Fruit fly (Drosophila melanogaster) S2 (cell line): ENCODE data around the gene MSAmiP.

Experiments
- CG8478 ChIP-seq: fragments of >200 bp; optimal IDR thresholded peaks from 2 replicates; lab custom pipeline; 2018
- CTCF ChIP-seq, 2 experiments: fragments of >200 bp; optimal IDR thresholded peaks; 2 replicates each; lab custom pipeline; 2018

The MSAmiP gene

DNA sequence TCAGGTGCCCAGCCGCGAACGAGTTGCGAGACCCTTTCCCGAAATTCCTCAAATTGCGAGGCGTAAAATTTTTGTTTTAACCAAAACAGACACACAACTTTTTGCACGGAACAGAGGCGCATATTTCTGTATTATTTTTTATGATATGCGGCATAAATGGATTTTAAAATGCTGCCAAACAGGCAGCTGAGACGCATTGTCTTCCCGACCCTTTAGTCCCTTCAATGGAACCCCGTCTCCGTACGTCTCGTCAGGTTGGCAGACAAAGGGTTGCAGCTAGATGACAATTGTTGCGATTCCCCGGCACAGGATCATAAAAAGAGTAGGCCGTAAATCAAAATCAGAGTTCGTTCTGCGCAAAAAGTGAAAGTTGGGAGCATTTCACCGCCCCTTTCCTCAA lies 31.1 kb downstream of the MSAmiP start:
- TF ChIP-seq CG8478 (lab: Kevin White, UChicago): no peak
- no peak for TF ChIP-seq CTCF (optimal IDR thresholded peaks at IDR 0.05; lab: Kevin White, UChicago)

DNA sequence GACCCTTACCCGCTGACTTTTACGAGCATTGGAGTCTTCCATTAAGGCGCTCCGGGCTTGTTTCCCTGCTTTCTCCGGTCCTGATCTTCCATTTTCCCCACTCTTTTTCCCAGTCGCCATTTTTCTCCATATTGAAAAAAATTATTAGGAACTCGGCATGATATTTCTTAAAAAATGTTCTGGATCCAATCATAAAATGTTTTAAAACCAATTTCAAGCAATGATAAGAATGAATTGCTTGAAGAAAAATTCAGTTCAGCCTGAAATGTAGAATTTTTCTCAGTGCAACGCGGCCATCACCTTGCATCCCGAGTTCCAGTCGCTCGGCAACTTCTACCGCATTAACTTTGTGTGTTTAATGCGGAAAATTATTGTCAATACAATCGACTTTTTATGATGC lies 34.9 kb downstream of the MSAmiP start:
- TF ChIP-seq CTCF (optimal IDR thresholded peaks at IDR 0.05; lab: Kevin White, UChicago): no peak
- TF ChIP-seq CG8478 (lab: Kevin White, UChicago): no peak

DNA sequence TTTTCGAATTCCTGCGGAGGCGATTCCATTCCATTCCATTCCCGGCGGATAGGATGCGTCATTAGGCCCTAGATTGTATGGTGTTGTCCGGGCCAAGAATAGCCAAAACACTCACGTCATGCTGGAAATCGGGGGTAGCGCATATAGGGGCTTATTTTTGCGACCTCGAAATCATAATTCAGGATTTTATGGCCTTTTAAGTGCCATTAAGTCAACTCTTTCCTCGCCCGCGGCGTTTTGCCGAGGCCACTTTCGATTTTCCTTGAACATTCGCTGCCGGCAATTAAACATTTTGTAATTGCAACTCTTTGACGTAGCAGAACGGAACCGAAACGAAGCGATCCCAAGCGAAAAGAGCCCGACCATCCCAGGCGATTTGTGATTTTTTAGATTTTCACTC lies 36.4 kb downstream of the MSAmiP start:
- TF ChIP-seq CG8478 (lab: Kevin White, UChicago) (no peak), CTCF (optimal IDR thresholded peaks at IDR 0.05; lab: Kevin White, UChicago) (no peak)

DNA sequence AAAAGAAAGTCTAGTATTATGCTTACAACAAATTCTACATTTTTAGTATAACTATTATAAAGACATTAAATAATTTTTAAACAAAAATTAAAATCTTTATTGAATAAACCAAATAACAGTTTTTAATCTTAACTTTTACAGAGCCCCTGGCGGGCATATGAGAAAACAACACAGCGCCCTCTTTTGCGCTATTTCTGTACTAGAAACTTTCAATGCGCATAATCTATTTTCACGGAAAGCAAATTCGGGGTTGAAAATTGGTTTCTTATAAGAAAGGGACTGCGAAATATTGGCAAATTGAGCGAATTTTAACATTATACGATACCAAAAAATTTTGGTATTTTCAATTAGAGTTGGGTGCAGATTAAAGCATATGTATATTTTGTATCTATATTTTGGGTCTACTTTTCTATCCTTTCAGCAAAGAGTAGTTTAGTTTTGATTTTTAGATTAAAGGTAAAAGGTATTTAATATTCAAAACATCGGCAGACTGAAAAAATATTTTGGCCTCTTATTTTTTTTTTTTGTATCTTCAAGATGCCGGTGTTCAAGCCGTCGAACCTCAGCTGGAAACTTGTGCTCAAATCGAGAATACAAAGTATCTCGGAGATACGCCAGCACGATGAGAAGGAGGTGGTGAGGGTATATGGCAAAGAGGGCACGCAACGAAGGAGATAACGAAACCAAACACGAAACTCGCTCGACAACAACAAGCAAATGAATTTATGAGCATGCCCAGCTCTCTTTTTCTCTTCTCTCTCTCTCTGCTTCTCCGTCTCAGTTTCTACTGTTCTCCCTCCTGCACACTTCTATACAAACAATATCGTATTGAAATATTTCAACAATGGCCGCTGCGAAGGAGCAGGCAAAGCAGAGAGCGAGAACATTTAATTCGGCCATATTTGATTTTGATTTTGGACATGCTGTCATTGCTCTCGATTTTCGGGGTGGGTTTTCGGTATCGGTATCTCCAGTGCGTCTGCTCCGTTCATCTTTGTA lies 38.8 kb downstream of the MSAmiP start:
- TF ChIP-seq CG8478 (lab: Kevin White, UChicago): no peak
- peak; percentile 80 to 93 for TF ChIP-seq CTCF (optimal IDR thresholded peaks at IDR 0.05; lab: Kevin White, UChicago)

DNA sequence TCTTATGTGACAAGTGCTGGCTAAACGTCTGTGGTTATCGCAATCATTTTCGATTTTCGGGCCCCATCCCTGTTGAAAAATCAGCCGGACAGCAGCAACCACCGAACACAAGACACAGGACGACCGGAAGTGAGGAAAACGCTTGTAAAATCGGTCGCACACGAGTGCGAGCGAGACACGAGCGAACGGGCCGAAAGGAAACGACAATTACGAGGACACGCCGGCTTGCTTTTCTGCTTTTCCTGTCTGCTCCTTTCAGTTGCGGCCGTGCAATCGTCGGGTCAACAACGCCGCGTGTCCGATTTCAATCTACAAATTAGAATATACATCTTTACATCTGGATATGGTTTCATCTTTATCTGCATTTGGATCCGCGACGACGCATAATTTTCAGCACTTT lies 40.2 kb downstream of the MSAmiP start:
- TF ChIP-seq CTCF (optimal IDR thresholded peaks at IDR 0.05; lab: Kevin White, UChicago) (peak in 1 of 2 experiments; percentile 21), CG8478 (lab: Kevin White, UChicago) (no peak)

DNA sequence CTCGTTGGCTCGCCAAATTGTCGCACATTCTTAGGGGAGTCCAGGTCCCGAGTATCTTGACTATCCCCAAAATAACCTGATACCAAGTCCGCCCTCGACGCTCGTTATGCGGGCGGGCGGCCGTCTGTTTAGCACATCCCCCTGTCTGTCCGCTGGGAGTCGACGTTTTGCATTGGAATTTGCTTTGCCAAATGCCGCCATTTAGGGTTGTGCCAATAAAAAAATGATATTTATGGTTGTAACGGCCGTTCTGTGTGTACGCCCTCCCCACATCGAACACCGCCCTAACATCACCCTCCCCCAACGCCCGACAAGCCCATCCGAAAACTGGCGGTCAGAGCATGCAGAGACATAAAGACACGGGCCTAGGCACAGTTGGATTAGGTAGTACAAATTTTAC lies 41.6 kb downstream of the MSAmiP start:
- TF ChIP-seq CTCF (optimal IDR thresholded peaks at IDR 0.05; lab: Kevin White, UChicago) (no peak), CG8478 (lab: Kevin White, UChicago) (no peak)

DNA sequence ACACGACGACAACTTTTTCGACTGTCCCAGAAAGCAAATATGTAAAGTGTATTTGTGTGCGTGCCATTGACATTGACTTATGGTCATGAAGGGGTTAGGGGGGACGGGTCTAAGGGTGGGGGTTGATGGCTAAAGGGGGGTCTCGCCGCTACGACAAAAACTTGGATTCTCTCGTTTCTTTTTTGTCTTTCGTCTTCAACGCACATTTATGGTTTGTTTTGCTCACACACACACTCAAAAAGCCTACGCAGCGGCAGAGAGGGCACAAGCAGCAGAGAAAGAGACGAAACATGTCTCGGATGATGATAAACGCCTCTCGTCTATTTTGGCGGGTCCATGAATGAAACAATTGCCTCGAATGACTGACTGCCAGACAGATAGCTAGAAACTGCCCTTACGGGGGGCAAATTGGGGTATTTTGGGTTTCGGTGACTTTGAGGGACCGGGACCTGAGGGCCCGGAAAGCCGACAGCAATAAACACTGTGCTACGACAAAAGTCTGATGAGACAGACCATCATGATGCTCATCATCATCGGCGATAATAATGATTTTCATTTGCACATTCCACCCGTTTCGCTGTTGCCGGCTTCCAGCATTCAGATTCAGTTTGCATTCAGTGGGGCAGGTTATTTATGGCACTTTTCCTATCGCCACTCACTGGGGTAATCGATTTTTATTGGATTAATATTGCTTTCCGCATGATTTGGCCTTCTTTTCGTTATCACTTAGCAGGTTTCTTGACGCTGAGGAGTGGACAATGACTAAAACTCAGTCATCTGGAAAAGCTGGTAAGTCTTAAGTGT lies 45.2 kb downstream of the MSAmiP start:
- no peak for TF ChIP-seq CTCF (optimal IDR thresholded peaks at IDR 0.05; lab: Kevin White, UChicago)
- no peak for TF ChIP-seq CG8478 (lab: Kevin White, UChicago)

DNA sequence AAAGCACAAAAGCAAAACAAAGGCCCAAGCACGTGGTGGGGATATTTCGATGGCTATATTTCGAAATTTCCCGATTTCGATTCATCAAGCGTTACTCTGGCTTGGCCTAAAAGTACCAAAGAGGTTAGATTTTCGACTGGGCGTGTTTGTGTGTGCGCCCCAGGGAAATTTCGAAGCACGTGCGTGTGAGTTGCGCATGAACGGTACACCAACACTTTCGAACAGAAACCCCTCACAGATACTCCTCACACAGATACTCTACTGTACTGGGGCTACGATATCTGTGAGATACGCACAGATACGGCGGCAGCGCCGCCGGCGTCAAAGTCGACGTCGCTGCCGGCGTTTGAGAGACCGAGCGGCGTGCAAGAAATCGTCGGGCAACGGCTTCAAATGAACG lies 46.3 kb downstream of the MSAmiP start:
- TF ChIP-seq CG8478 (lab: Kevin White, UChicago): no peak
- peak; percentile 8 to 12 for TF ChIP-seq CTCF (optimal IDR thresholded peaks at IDR 0.05; lab: Kevin White, UChicago)

DNA sequence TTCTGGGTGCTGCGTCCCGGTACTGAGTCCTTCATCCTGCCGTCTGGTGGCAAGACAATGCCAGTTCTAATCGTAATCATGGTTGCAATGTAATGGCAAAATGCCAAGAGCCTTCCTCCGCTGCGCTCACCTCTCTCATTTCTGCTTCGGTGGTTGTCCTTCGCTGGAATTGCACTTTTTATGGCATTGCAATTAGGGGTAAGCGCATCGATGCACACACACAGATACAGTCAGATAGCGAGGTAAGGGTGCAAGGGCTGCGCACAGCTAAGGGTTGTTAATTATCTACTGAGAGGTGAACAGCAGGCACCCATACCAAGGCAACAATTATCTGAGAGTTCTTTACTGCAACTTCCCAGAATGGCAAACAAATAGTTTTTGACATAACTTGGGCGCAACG lies 47.4 kb downstream of the MSAmiP start:
- TF ChIP-seq CTCF (optimal IDR thresholded peaks at IDR 0.05; lab: Kevin White, UChicago): no peak
- TF ChIP-seq CG8478 (lab: Kevin White, UChicago): no peak

DNA sequence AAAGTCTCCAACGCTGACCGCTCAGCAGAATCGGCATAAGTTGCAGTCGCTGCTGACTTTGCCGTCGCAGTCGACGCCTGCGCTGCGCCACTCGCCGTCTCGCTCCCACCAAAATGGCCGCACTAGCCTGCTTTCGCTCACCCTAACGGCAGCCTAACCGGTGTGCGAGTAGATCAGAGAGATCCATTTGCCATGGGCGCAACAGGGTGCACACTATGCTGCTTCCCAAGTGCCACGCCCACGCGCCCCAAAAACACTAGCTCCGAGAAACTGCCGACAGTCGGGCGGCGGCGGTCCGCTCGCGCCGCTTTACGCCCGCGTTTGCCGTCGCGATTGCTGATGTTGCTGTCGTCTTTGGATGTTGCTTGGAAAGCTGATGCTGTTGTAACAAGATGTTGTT lies 48.8 kb downstream of the MSAmiP start:
- TF ChIP-seq CG8478 (lab: Kevin White, UChicago): no peak
- peak; percentile 56 to 67 for TF ChIP-seq CTCF (optimal IDR thresholded peaks at IDR 0.05; lab: Kevin White, UChicago)

DNA sequence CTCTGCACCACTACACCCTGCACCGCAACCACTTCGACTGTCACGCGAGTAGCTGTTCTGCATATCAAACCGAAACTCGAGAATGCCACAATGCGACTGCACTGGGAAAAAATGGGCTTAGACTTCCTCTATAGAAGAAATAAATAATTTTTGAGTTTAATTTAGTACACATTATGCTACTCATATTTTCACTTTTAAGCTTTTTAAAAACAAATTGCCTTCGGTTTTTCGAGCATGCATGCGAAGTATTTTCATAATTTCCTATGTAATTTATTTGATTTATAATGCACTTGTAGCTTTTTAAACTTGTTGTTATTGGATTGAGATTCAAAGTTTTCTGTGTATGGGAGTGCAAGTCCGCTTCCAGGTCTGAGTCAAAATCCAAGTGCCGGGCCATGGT lies 52.6 kb downstream of the MSAmiP start:
- TF ChIP-seq CTCF (optimal IDR thresholded peaks at IDR 0.05; lab: Kevin White, UChicago) (no peak), CG8478 (lab: Kevin White, UChicago) (no peak)

DNA sequence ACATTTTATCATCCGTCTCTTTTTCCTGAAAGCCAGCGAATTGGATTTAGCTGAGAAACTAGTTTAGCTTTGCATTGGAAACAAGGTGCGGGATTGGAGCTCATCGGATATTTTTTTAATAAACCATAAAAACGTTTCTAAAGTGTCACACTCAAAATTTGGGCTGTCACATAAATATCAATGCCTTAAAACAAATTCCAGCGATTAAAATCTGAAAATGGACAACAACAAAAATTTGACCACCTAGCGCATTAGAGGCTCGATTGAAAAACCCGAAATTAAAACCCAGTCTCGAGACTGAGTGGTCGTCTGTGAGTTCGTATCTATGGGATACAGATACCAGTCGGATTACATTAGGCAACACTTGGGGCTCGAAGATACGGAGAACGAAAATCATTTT lies 53.6 kb downstream of the MSAmiP start:
- TF ChIP-seq CTCF (optimal IDR thresholded peaks at IDR 0.05; lab: Kevin White, UChicago): no peak
- TF ChIP-seq CG8478 (lab: Kevin White, UChicago): no peak

DNA sequence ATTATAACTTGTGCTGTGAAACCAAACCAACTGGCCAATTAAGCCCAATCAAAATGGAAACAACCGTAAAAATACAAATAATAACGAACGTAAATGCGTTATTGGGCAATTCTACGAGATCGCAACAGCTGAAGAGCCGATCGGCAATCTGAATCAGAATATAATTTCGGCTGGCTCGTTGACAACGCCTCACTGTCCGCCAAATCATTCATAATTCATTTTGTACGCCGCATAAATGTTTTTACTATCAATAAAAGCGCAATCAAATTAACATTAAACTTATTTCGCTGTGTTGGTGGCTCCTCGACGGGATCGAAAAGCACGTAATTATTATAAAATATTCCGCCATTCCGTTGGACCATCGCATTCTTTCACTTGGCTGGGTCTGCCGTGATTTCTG lies 55.3 kb downstream of the MSAmiP start:
- no peak for TF ChIP-seq CTCF (optimal IDR thresholded peaks at IDR 0.05; lab: Kevin White, UChicago)
- TF ChIP-seq CG8478 (lab: Kevin White, UChicago): no peak

DNA sequence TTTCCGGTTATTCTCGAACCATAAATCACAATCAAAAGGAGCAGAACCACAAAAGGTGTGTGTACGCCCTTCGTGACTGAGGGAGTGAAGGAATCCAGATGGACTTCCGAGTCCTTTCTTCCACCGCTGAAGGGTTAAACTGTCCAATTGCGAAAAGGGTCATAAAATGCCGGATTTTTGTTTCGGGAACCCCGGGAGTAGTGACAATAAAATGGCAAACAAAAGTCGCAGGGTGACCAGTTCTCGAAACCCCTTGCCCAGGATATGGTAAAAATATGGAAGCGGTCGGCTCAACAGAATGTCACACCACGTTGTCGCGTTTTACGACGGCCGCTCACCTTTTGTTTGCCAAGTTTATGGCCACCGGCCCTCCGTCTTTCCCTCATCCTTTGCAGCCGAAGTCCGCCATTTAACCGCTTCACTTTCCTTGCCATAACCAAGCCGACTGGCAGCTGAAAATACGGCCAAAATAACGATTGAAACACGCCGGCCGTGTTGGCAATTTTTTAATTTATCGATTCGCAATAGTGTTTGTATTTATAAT lies 56.5 kb downstream of the MSAmiP start:
- TF ChIP-seq CG8478 (lab: Kevin White, UChicago) (no peak), CTCF (optimal IDR thresholded peaks at IDR 0.05; lab: Kevin White, UChicago) (no peak)
